Worm (Caenorhabditis elegans) whole organism, mixed stage, embryonic: ENCODE data around the gene F08G2.8.

Source experiments
- unc-62 ChIP-seq: fragments of 150-350 bp; optimal IDR thresholded peaks from 2 replicates; lab custom pipeline; 2014; ENCODE audit warnings: missing biosample characterization, missing genetic modification reagents, missing genetic modification characterization
- ztf-11 ChIP-seq: fragments of 150-350 bp; optimal IDR thresholded peaks from 2 replicates; lab custom pipeline; 2014; ENCODE audit warnings: missing biosample characterization, missing genetic modification characterization

ce11 chrII:13872191-13872889 is 20.2 kb downstream of the F08G2.8 start, which contains the start of the genes cup-14 and ndub-8:
- TF ChIP-seq ztf-11 (tag; lab: Kevin White, UChicago), result peak; percentile 4
- TF ChIP-seq unc-62 (GFP tag; lab: Kevin White, UChicago), result no peak
